Fruit fly (Drosophila melanogaster): Measurements from ENCODE around the gene pinta.

The pinta gene

DNA sequence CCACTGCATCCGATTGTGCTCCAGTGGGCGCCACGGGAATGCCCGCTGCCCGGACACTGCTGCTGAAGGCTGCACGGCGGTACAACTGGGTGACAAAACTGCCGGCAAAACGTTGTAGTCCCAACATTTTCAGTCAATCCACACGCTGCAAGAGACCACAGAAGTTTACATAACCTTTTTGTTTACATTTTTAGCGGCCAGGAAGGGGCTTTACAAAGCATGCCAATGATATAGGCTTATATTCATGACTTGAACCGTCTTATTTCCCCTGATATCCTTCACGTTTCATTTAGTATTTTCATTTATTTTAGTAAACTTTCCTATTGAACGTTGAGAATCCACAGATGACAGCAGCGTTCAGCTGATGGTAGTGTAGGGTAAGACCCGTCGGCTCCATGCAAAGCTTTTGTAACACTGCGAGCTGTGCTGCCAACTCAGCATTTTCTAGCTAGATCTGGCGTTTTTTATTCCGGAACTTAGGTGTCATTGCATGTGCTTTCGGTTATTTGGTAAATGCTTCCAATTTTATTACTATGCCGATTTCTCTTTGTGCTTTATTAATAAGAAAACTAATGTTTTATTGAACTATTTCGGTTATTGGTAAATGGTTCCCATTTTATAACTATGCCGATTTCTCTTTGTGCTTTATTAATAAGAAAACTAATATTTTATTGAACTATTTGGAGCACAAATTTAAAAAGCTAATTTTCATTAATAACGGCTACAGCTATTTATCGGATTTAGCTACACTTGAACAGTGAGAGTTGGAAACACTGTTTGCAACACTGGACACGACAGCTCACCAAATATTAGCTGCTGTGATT is 14.0 kb downstream of the pinta start, which contains the start of the genes CG13850 and lqfR (continued):
- TF ChIP-seq pum (GFP tag; optimal IDR thresholded peaks at IDR 0.05) (peak; percentile 78), Trl (optimal IDR thresholded peaks at IDR 0.05) (no peak), Trl (GFP tag; optimal IDR thresholded peaks at IDR 0.05) (peak; percentile 83)

dm6 chr3R:22405639-22406038 is 19.1 kb downstream of the pinta start, which contains the start of gene CG13855:
Gene CG13855 (plus strand): TSS chr3R:22405939.
- TF ChIP-seq CG12219 (GFP tag; optimal IDR thresholded peaks at IDR 0.05) (no peak), zfh1 (GFP tag; IDR thresholded peaks at IDR 0.05) (no peak), row (GFP tag; IDR thresholded peaks at IDR 0.05) (no peak), Chrac-16 (GFP tag; optimal IDR thresholded peaks at IDR 0.05) (no peak), ab (GFP tag; optimal IDR thresholded peaks at IDR 0.05) (no peak), crol (GFP tag; IDR thresholded peaks at IDR 0.05) (no peak), CG1647 (GFP tag; optimal IDR thresholded peaks at IDR 0.05) (no peak), Ravus (GFP tag; IDR thresholded peaks at IDR 0.05) (no peak), Ptx1 (GFP tag; IDR thresholded peaks at IDR 0.05) (no peak), CG32772 (GFP tag; IDR thresholded peaks at IDR 0.05) (no peak), jing (GFP tag; optimal IDR thresholded peaks at IDR 0.05) (no peak), kah (GFP tag; optimal IDR thresholded peaks at IDR 0.05) (no peak), Bteb2 (GFP tag; optimal IDR thresholded peaks at IDR 0.05) (no peak), CG7839 (tag; optimal IDR thresholded peaks at IDR 0.05) (no peak), CG11723 (GFP tag; optimal IDR thresholded peaks at IDR 0.05) (no peak), emc (GFP tag; optimal IDR thresholded peaks at IDR 0.05) (no peak), ERR (GFP tag; optimal IDR thresholded peaks at IDR 0.05) (no peak), kay (GFP tag; optimal IDR thresholded peaks at IDR 0.05) (no peak)

DNA sequence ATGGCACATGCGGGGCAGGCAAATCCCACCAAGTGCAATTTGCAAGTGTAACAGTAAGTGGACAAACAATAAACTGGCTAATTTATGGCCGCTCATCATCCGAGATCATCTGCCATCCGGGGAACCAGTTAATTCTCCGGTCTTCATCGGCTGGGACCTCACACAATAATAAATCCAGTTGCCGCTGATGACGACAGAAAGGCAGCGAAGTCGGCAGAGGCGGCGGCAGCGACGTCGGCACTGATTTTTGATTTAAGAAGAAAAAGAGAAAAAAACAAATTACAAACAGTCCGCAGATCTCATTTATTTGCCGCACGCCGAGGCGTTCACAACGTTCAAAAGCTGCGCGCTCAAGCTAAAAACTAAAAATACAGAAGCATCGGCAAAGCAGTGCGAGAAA is 22.4 kb downstream of the pinta start, which contains the start of gene CG13856:
Gene CG13856 (plus strand): TSS at position 301 of the 400 bp plus-strand sequence.
- no peak for TF ChIP-seq Taf1 (GFP tag; IDR thresholded peaks at IDR 0.05)
- TF ChIP-seq Adf1 (GFP tag; IDR thresholded peaks at IDR 0.05) = peak; percentile 17; the same call in 1 of the 2 replicates
- no peak for TF ChIP-seq CG7987 (GFP tag; optimal IDR thresholded peaks at IDR 0.05)
- TF ChIP-seq CG14667 (GFP tag; IDR thresholded peaks at IDR 0.05) = no peak
- TF ChIP-seq trem (tag; optimal IDR thresholded peaks at IDR 0.05) = no peak
- no peak for TF ChIP-seq CG10366 (GFP tag; IDR thresholded peaks at IDR 0.05)
- TF ChIP-seq D19A (tag; optimal IDR thresholded peaks at IDR 0.05) = no peak
- no peak for TF ChIP-seq en (GFP tag; optimal IDR thresholded peaks at IDR 0.05)
- no peak for TF ChIP-seq NK7.1 (GFP tag; optimal IDR thresholded peaks at IDR 0.05)

DNA sequence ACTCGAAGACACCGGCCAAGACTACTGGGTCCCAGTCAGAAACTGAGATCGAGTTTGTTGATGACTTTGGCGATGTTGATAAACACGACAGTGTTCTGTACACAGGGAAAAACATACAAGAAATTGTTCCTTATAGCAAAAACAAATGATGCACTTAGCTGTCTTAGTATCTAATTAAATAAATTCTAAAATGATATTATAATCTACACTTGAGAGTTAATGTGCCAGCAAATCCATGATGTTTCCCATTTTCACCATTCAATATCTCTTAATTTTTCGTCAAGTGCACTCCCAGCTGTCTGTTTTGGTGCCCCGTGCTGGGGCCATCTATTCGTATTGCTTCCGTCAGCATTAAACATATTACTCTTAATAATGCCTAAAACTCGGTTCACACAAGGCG is 24.5 kb downstream of the pinta start:
- TF ChIP-seq CG8924 (tag; optimal IDR thresholded peaks at IDR 0.05) (peak; percentile 19), trem (tag; optimal IDR thresholded peaks at IDR 0.05) (peak; percentile 15), klu (GFP tag; IDR thresholded peaks at IDR 0.05) (no peak), bsh (GFP tag; optimal IDR thresholded peaks at IDR 0.05) (peak; percentile 14 to 58), CG31224 (GFP tag; IDR thresholded peaks at IDR 0.05) (peak; percentile 42; the same call in 1 of the 2 replicates), Oli (tag; optimal IDR thresholded peaks at IDR 0.05) (peak; percentile 30), Rfx (GFP tag; IDR thresholded peaks at IDR 0.05) (peak; percentile 80), Xrp1 (GFP tag; IDR thresholded peaks at IDR 0.05) (peak; percentile 54; the same call in 1 of the 2 replicates), Hr78 (GFP tag; optimal IDR thresholded peaks at IDR 0.05) (no peak), CG12769 (tag; optimal IDR thresholded peaks at IDR 0.05) (peak; percentile 40), CG34422 (GFP tag; IDR thresholded peaks at IDR 0.05) (peak; percentile 63; the same call in 1 of the 3 replicates), Spps (tag; optimal IDR thresholded peaks at IDR 0.05) (no peak), dysf (GFP tag; IDR thresholded peaks at IDR 0.05) (peak; percentile 83), BEAF-32 (GFP tag; optimal IDR thresholded peaks at IDR 0.05) (no peak), CG3847 (GFP tag; IDR thresholded peaks at IDR 0.05) (peak; percentile 40; the same call in 1 of the 2 replicates), Ptx1 (GFP tag; IDR thresholded peaks at IDR 0.05) (peak; percentile 58), CG18476 (GFP tag; optimal IDR thresholded peaks at IDR 0.05) (peak; percentile 14), zfh2 (GFP tag; optimal IDR thresholded peaks at IDR 0.05) (no peak), CG10959 (GFP tag; IDR thresholded peaks at IDR 0.05) (peak; percentile 17; the same call in 1 of the 2 replicates)
